Worm (Caenorhabditis elegans) whole organism, L1 larva: ENCODE results near the gene got-2.2.
A peak's percentile ranks its signal among the peaks of the same experiment; 100 is the strongest.

Source experiments
- C34B4.2 ChIP-seq: sonication (generic microtip); optimal IDR thresholded peaks from 2 replicates; lab custom pipeline; 2017; ENCODE audit warnings: mild to moderate bottlenecking, missing genetic modification characterization, missing compliant biosample characterization
- F16B12.6 ChIP-seq: fragments of 150-350 bp; optimal IDR thresholded peaks from 2 replicates; lab custom pipeline; 2014; ENCODE audit warnings: missing biosample characterization, missing genetic modification characterization
- ceh-8 ChIP-seq: fragments of 200-800 bp; sonication (Bioruptor generic); optimal IDR thresholded peaks from 2 replicates; lab custom pipeline; 2018; ENCODE audit warnings: mild to moderate bottlenecking, missing genetic modification characterization, moderate library complexity, missing compliant biosample characterization
- dsc-1 ChIP-seq: sonication (generic microtip); optimal IDR thresholded peaks from 2 replicates; lab custom pipeline; 2016; ENCODE audit warnings: mild to moderate bottlenecking, missing genetic modification characterization, missing compliant biosample characterization
- efl-1 ChIP-seq, 4 experiments: fragments of 150-350 bp; optimal IDR thresholded peaks in 3 of 4; peaks in 1 of 4; 1 replicate in 1 of 4; 2 replicates in 3 of 4; lab custom pipeline; 2014; ENCODE audit warnings: missing biosample characterization in 2 of 4, missing genetic modification characterization in 2 of 4, missing genetic modification reagents in 2 of 4
- egl-13 ChIP-seq: sonication (generic microtip); optimal IDR thresholded peaks from 2 replicates; lab custom pipeline; 2016; ENCODE audit warnings: missing genotype, missing genetic modification reagents, missing genetic modification characterization, missing compliant biosample characterization
- egl-27 ChIP-seq, 2 experiments: fragments of 150-350 bp in 1 of 2; sonication (generic microtip); optimal IDR thresholded peaks; 3 replicates each; lab custom pipeline; 2017 to 2018; ENCODE audit warnings: missing biosample characterization in 2 of 2, missing genetic modification characterization in 2 of 2, missing genetic modification reagents in 2 of 2
- elt-2 ChIP-seq: sonication (generic microtip); optimal IDR thresholded peaks from 2 replicates; lab custom pipeline; 2016; ENCODE audit warnings: missing genetic modification characterization, mild to moderate bottlenecking, inconsistent platforms, missing compliant biosample characterization, missing genetic modification reagents
- elt-3 ChIP-seq, 6 experiments: fragments of 150-350 bp in 1 of 6; sonication (generic microtip); optimal IDR thresholded peaks; 2 replicates each; lab custom pipeline; 2017 to 2018; ENCODE audit warnings: missing biosample characterization in 6 of 6, missing genetic modification characterization in 6 of 6, inconsistent platforms in 1 of 6
- ets-5 ChIP-seq: fragments of 200-800 bp; sonication (Bioruptor generic); IDR thresholded peaks from 2 replicates; pipeline ENCODE4 v1.3.6; 2022; ENCODE audit warnings: missing genetic modification characterization, missing compliant biosample characterization
- fkh-10 ChIP-seq: sonication (generic microtip); optimal IDR thresholded peaks from 2 replicates; lab custom pipeline; 2017; ENCODE audit warnings: missing biosample characterization, missing genetic modification reagents, missing genetic modification characterization
- fkh-4 ChIP-seq: sonication (generic microtip); optimal IDR thresholded peaks from 2 replicates; lab custom pipeline; 2016; ENCODE audit warnings: missing compliant biosample characterization, missing genetic modification characterization, borderline replicate concordance
- fkh-8 ChIP-seq: sonication (generic microtip); optimal IDR thresholded peaks from 2 replicates; lab custom pipeline; 2016; ENCODE audit warnings: mild to moderate bottlenecking, missing genetic modification characterization, missing compliant biosample characterization
- grh-1 ChIP-seq: fragments of 200-800 bp; sonication (Bioruptor generic); IDR thresholded peaks from 2 replicates; pipeline ENCODE4 v1.3.6; 2022; ENCODE audit warnings: missing genetic modification reagents, missing genetic modification characterization, missing compliant biosample characterization
- isw-1 ChIP-seq: fragments of 200-800 bp; sonication (Bioruptor generic); IDR thresholded peaks from 2 replicates; pipeline ENCODE4 v1.3.6; 2022; ENCODE audit warnings: missing genetic modification characterization, missing compliant biosample characterization
- lin-13 ChIP-seq: fragments of 150-350 bp; optimal IDR thresholded peaks from 2 replicates; lab custom pipeline; 2014; ENCODE audit warnings: missing biosample characterization, missing genetic modification reagents, missing genetic modification characterization
- lin-35 ChIP-seq, 2 experiments: fragments of 150-350 bp; optimal IDR thresholded peaks; 2 replicates each; lab custom pipeline; 2014; ENCODE audit warnings: missing biosample characterization in 2 of 2, missing genetic modification characterization in 2 of 2, missing genetic modification reagents in 2 of 2
- lin-39 ChIP-seq: fragments of 150-350 bp; optimal IDR thresholded peaks from 2 replicates; lab custom pipeline; 2014; ENCODE audit warnings: missing biosample characterization, missing genetic modification reagents, missing genetic modification characterization
- mab-9 ChIP-seq: fragments of 200-800 bp; sonication (Bioruptor generic); IDR thresholded peaks from 2 replicates; pipeline ENCODE4 v1.3.6; 2022; ENCODE audit warnings: missing genetic modification reagents, missing genetic modification characterization, missing compliant biosample characterization
- mdl-1 ChIP-seq, 2 experiments: fragments of 150-350 bp; optimal IDR thresholded peaks; 2 replicates each; lab custom pipeline; 2014 to 2017; ENCODE audit warnings: missing biosample characterization in 2 of 2, missing genetic modification characterization in 2 of 2, inconsistent platforms in 1 of 2
- mep-1 ChIP-seq: fragments of 150-350 bp; optimal IDR thresholded peaks from 2 replicates; lab custom pipeline; 2014; ENCODE audit warnings: missing biosample characterization, missing genetic modification characterization
- nhr-19 ChIP-seq: fragments of 200-800 bp; sonication (Bioruptor generic); conservative IDR thresholded peaks from 2 replicates; pipeline ENCODE4 v1.3.6; 2022; ENCODE audit warnings: missing genetic modification characterization, missing compliant biosample characterization
- nhr-20 ChIP-seq: sonication (generic microtip); optimal IDR thresholded peaks from 2 replicates; lab custom pipeline; 2016; ENCODE audit warnings: mild to moderate bottlenecking, missing genetic modification characterization, missing compliant biosample characterization
- nhr-47 ChIP-seq: sonication (generic microtip); optimal IDR thresholded peaks from 2 replicates; lab custom pipeline; 2016; ENCODE audit warnings: mild to moderate bottlenecking, missing genetic modification characterization, moderate library complexity, missing compliant biosample characterization
- nhr-71 ChIP-seq: sonication (generic microtip); optimal IDR thresholded peaks from 2 replicates; lab custom pipeline; 2016; ENCODE audit warnings: mild to moderate bottlenecking, missing genetic modification characterization, moderate library complexity, missing compliant biosample characterization
- nhr-76 ChIP-seq: sonication (generic microtip); optimal IDR thresholded peaks from 2 replicates; lab custom pipeline; 2017; ENCODE audit warnings: missing biosample characterization, missing genetic modification characterization
- nhr-77 ChIP-seq: fragments of 150-350 bp; optimal IDR thresholded peaks from 2 replicates; lab custom pipeline; 2014; ENCODE audit warnings: missing biosample characterization, missing genetic modification characterization
- nhr-84 ChIP-seq: sonication (generic microtip); optimal IDR thresholded peaks from 2 replicates; lab custom pipeline; 2017; ENCODE audit warnings: missing biosample characterization, missing genetic modification characterization
- nhr-90 ChIP-seq: sonication (generic microtip); optimal IDR thresholded peaks from 2 replicates; lab custom pipeline; 2016; ENCODE audit warnings: mild to moderate bottlenecking, missing genetic modification characterization, missing compliant biosample characterization; ENCODE audit not compliant: poor library complexity
- pag-3 ChIP-seq: sonication (generic microtip); optimal IDR thresholded peaks from 2 replicates; lab custom pipeline; 2017; ENCODE audit warnings: missing genetic modification characterization, mild to moderate bottlenecking, missing compliant biosample characterization, antibody characterized with exemption, borderline replicate concordance; ENCODE audit not compliant: insufficient read depth
- pax-3 ChIP-seq: fragments of 200-800 bp; sonication (Bioruptor generic); optimal IDR thresholded peaks from 2 replicates; lab custom pipeline; 2018; ENCODE audit warnings: mild to moderate bottlenecking, missing genetic modification characterization, moderate library complexity, missing compliant biosample characterization
- snpc-4 ChIP-seq: fragments of 150-350 bp; optimal IDR thresholded peaks from 2 replicates; lab custom pipeline; 2014; ENCODE audit warnings: missing biosample characterization, missing genetic modification characterization
- sox-4 ChIP-seq: sonication (generic microtip); optimal IDR thresholded peaks from 2 replicates; lab custom pipeline; 2016; ENCODE audit warnings: missing genetic modification characterization, missing compliant biosample characterization
- unc-62 ChIP-seq: fragments of 150-350 bp; optimal IDR thresholded peaks from 2 replicates; lab custom pipeline; 2014; ENCODE audit warnings: missing biosample characterization, missing genetic modification reagents, missing genetic modification characterization
- unc-98 ChIP-seq: fragments of 200-800 bp; sonication (Bioruptor generic); IDR thresholded peaks from 2 replicates; pipeline ENCODE4 v1.3.6; 2022; ENCODE audit warnings: missing genetic modification characterization, missing compliant biosample characterization
- zag-1 ChIP-seq: fragments of 150-350 bp; optimal IDR thresholded peaks from 2 replicates; lab custom pipeline; 2014; ENCODE audit warnings: missing biosample characterization, missing genetic modification characterization
- ztf-11 ChIP-seq, 2 experiments: sonication (generic microtip); optimal IDR thresholded peaks; 2 replicates each; lab custom pipeline; 2016 to 2017; ENCODE audit warnings: missing genetic modification characterization in 2 of 2, missing biosample characterization in 1 of 2, missing compliant biosample characterization in 1 of 2
- ztf-4 ChIP-seq: fragments of 150-350 bp; optimal IDR thresholded peaks from 2 replicates; lab custom pipeline; 2014; ENCODE audit warnings: missing biosample characterization, missing genetic modification characterization

got-2.2 gene

DNA sequence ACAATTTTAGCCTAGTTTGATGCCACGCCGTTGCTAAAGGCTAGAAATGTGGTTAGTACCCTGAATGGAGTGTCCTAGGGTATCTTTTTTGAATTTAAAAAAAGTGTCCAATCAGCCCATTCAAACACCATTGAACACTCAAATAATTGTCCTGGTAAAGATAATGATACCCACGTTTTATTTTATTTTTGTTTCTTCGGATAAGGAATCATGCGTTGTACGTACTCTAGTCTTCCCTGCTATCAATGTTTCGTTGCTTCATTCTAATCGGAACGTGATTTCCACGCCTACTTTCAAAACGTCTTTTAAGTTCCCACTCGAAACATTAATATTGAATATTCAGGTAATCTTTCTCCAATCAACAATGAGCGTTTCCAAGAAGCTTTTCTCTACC lies at the start of gene got-2.2:
Gene got-2.2 (plus strand): TSS at position 344 of the 394 bp plus-strand sequence.
- TF ChIP-seq nhr-20 (tag; lab: Kevin White, UChicago), result peak; percentile 24
- TF ChIP-seq pag-3 (tag; lab: Kevin White, UChicago), result no peak
- TF ChIP-seq elt-3 (tag; optimal IDR thresholded peaks at IDR 0.05; lab: Kevin White, UChicago), result peak in 1 of 6 experiments; percentile 87
- peak in 1 of 2 experiments; percentile 34 for TF ChIP-seq lin-35 (GFP tag; optimal IDR thresholded peaks at IDR 0.05; lab: Kevin White, UChicago)
- TF ChIP-seq mdl-1 (tag; optimal IDR thresholded peaks at IDR 0.05; lab: Kevin White, UChicago), result peak in 1 of 2 experiments; percentile 33
- peak; percentile 57 for TF ChIP-seq elt-2 (tag; lab: Kevin White, UChicago)
- no peak for TF ChIP-seq ztf-11 (tag; optimal IDR thresholded peaks at IDR 0.05; lab: Kevin White, UChicago)
- peak; percentile 63 for TF ChIP-seq nhr-19 (GFP tag; lab: Robert Waterston, UW)
- peak; percentile 24 for TF ChIP-seq nhr-71
- no peak for TF ChIP-seq isw-1 (GFP tag; lab: Robert Waterston, UW)

DNA sequence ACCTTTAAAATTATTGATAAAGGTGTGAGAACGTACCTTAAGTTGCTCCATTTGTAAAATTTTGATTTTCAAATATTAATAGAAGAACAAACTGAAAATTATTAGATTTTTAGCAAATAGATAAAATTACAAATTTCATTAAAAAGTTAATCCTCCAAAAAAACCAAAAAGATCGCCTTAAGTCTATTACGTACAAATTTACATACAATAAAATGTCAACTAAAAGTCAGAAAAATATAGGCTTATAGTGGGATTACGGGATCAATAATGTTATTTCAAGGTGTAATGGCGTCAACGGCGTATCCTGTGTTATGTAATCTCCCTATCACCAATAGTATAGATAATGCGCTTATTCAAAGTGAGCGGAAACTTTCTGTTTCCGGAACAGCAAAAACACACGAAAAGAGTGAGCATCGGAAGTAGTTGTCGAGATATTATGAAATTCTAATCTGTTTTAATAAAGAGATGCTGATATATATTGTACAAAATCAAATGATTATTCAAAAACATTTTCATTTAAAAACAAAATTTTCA lies 46.5 kb upstream of the got-2.2 start, which contains the start of gene ceh-54:
Gene ceh-54 (minus strand): TSS at position 51 of the 534 bp plus-strand sequence.
- TF ChIP-seq ceh-8 (no peak), nhr-47 (tag; lab: Kevin White, UChicago) (peak; percentile 8), mep-1 (no peak), efl-1 (optimal IDR thresholded peaks at IDR 0.05; lab: Kevin White, UChicago) (no peak), efl-1 (GFP tag; optimal IDR thresholded peaks at IDR 0.05 in 1 of 2; lab: Kevin White, UChicago) (no peak), ztf-11 (tag; optimal IDR thresholded peaks at IDR 0.05; lab: Kevin White, UChicago) (no peak), pax-3 (tag; lab: Kevin White, UChicago) (no peak), egl-13 (tag; lab: Kevin White, UChicago) (peak; percentile 65), lin-13 (no peak), nhr-90 (tag; lab: Kevin White, UChicago) (no peak), lin-39 (tag; lab: Kevin White, UChicago) (no peak), ets-5 (no peak), nhr-84 (no peak), unc-62 (GFP tag; lab: Kevin White, UChicago) (no peak), fkh-8 (tag; lab: Kevin White, UChicago) (no peak), ztf-4 (tag; lab: Kevin White, UChicago) (no peak), dsc-1 (tag; lab: Kevin White, UChicago) (peak; percentile 75), nhr-77 (tag; lab: Kevin White, UChicago) (no peak), C34B4.2 (no peak)
- TF ChIP-seq, all 84 proteins: peak for 3

- no peak for TF ChIP-seq zag-1 (tag; lab: Kevin White, UChicago)
- no peak for TF ChIP-seq snpc-4 (tag; lab: Kevin White, UChicago)
- no peak for TF ChIP-seq nhr-76 (tag; lab: Kevin White, UChicago)
- TF ChIP-seq grh-1, result no peak
- no peak for TF ChIP-seq F16B12.6 (tag; lab: Kevin White, UChicago)
- TF ChIP-seq unc-98, result no peak
- no peak for TF ChIP-seq nhr-47 (tag; lab: Kevin White, UChicago)
- TF ChIP-seq nhr-71, result no peak
- TF ChIP-seq nhr-19 (GFP tag; lab: Robert Waterston, UW), result no peak
- no peak for TF ChIP-seq fkh-10
- TF ChIP-seq pag-3 (tag; lab: Kevin White, UChicago), result no peak
- no peak for TF ChIP-seq dsc-1 (tag; lab: Kevin White, UChicago)
- TF ChIP-seq nhr-77 (tag; lab: Kevin White, UChicago), result no peak
- no peak for TF ChIP-seq sox-4
- no peak for TF ChIP-seq ceh-8
- TF ChIP-seq unc-62 (GFP tag; lab: Kevin White, UChicago), result no peak
- TF ChIP-seq fkh-4 (tag; lab: Kevin White, UChicago), result no peak
- no peak for TF ChIP-seq nhr-20 (tag; lab: Kevin White, UChicago)
- TF ChIP-seq mab-9, result no peak
- TF ChIP-seq egl-27 (tag; optimal IDR thresholded peaks at IDR 0.05; lab: Kevin White, UChicago), result no peak
- TF ChIP-seq, all 84 proteins: peak for 0
Observed at ce11 chrX:6196627-6197026, 44.2 kb upstream of the got-2.2 start, which contains the start of gene daf-9. Gene daf-9 (plus strand): TSS chrX:6196927.
